Fruit fly (Drosophila melanogaster) whole organism: Measurements from ENCODE around the gene CG15043.

Experiments used
- CG8478 ChIP-seq: fragments of >200 bp; optimal IDR thresholded peaks from 2 replicates; lab custom pipeline; 2018; ENCODE audit warnings: inconsistent platforms
- Dll ChIP-seq: fragments of >200 bp; optimal IDR thresholded peaks from 2 replicates; lab custom pipeline; 2017
- EcR ChIP-seq, 2 experiments: fragments of >200 bp; optimal IDR thresholded peaks; 2 replicates each; lab custom pipeline; 2017; ENCODE audit warnings: missing biosample characterization in 2 of 2, missing genetic modification characterization in 2 of 2, missing genetic modification reagents in 2 of 2
- pan ChIP-seq: fragments of >200 bp; optimal IDR thresholded peaks from 2 replicates; lab custom pipeline; 2017
- psq ChIP-seq: fragments of >200 bp; optimal IDR thresholded peaks from 2 replicates; lab custom pipeline; 2017
- usp ChIP-seq: fragments of >200 bp; optimal IDR thresholded peaks from 2 replicates; lab custom pipeline; 2017; ENCODE audit warnings: missing biosample characterization, missing genetic modification characterization, mixed read lengths

The CG15043 gene

DNA sequence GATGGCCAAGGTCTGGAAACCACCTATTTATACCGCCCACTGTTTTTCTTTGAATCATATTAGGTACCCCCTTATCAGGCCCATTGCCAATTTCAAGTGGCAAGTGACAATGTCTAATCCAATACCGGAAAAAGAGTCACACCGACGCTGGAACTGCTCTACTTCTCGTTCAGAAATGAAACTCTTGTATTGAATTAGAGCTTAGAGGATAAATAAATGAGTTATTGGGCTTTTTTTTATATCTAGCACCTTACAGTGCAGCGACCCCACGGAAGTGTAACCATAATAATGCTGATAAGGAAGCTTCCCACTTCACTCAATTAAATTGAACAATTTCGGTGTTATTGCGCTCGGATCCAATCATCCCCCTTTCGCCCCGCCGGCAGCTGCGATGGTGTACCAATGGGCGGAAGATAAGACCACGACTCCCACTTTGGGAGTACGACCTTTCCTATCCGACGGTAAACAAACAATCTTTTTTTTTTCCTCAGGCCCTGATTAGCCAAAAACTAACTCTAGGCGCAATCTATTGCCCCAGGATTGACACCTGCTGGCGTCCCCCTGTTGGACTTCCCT, at the start of gene CG15043:
TSS of gene CG15043 (minus strand) at position 4 of the 576 bp plus-strand sequence.
- no peak for TF ChIP-seq Dll (lab: Kevin White, UChicago)
- no peak for TF ChIP-seq psq

DNA sequence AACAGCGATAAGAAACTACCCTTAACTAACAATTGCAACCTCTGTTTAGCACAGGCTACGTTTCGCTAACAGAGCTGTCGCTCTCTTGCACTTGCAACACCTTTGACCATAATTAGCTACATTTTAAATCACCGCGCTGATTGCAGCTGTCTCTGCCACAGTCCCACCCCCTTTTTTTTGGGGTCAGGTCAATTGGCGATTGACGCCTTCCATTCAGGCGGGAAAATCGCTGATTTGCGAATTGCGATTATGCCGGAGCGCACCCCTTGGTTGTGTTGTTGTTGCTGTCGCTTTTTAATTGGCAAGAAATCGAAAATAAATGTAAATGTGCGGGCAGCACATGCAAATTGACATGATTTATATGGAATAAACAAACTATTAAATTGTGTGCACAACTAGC, 49.4 kb upstream of the CG15043 start:
- no peak for TF ChIP-seq Dll (lab: Kevin White, UChicago)
- TF ChIP-seq CG8478: no peak
- no peak for TF ChIP-seq psq
- TF ChIP-seq pan (lab: Kevin White, UChicago): no peak
- TF ChIP-seq usp (GFP tag; lab: Kevin White, UChicago): no peak
- no peak for TF ChIP-seq EcR (GFP tag; optimal IDR thresholded peaks at IDR 0.05; lab: Kevin White, UChicago)

DNA sequence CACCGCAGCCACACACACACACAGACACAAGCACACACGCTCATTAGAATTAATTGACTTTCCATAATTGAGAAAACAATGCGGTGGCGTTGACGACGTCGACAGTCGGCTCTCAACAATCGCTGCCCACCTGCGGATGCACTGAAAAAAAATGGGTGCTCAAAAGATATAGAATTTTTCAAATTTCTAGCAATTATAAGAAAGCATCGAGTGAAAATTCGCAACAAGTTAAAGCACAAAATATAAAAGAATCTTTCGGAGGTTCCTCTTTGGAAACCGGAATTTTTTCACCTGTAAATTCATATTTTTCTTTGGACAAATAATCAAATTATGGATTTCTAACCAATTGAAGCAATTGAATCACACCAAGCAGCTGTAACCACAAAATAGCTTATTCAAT, 47.9 kb upstream of the CG15043 start:
- TF ChIP-seq EcR (GFP tag; optimal IDR thresholded peaks at IDR 0.05; lab: Kevin White, UChicago) (no peak), pan (lab: Kevin White, UChicago) (no peak), Dll (lab: Kevin White, UChicago) (no peak), usp (GFP tag; lab: Kevin White, UChicago) (no peak), psq (no peak), CG8478 (no peak)

DNA sequence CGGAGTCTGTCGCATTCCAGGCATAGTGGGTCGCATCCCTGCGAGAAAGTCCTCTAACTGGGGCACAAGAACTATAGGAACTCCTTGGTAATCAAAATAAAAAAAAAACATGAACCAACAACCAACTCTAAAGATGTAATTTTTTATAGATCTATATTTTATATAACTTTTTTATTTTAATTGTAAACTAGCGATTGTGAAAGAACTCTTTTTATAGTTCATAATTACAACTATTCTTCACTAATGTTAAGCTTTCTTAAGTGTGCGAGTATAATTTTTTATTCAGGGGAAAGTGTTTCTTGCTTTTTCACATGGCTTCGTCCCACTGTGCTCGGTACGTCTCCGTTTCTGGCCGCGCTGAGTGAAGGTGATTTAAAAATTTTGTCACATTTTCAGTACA, 46.3 kb upstream of the CG15043 start:
- TF ChIP-seq usp (GFP tag; lab: Kevin White, UChicago): no peak
- no peak for TF ChIP-seq CG8478
- no peak for TF ChIP-seq Dll (lab: Kevin White, UChicago)
- no peak for TF ChIP-seq EcR (GFP tag; optimal IDR thresholded peaks at IDR 0.05; lab: Kevin White, UChicago)
- no peak for TF ChIP-seq pan (lab: Kevin White, UChicago)
- no peak for TF ChIP-seq psq

DNA sequence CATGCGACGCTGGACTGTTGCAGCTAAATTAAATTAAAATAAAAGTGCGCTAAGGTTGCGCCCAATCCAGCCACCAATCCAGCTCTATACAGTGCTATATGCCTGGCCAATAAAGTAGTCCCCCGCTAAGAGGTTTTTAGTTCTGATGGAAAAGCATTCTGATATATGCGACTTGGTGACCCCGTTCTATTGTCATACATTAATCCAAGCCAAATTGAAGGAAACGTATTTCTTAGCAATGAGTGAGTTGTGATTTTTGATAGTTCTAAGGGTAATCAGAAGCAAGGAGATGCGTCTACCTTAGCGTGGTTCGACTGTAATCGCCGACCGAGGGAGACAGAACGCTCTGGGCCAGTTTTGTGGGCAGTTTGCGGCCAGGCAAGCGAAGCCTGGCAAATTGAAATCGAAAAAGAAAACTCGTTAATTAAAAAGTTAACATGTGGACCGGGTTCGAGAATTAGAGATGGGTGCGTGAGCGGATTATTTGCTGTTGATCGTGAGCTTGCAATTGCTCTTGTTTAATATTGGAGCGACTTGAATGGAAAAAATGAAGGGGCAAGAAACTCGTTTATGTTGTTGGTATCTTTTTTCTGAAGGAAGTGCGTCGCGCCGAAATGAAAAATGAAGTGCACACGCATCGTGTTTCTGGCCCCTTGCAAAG, 44.4 kb upstream of the CG15043 start:
- TF ChIP-seq psq: no peak
- no peak for TF ChIP-seq usp (GFP tag; lab: Kevin White, UChicago)
- TF ChIP-seq CG8478: no peak
- TF ChIP-seq Dll (lab: Kevin White, UChicago): no peak
- TF ChIP-seq EcR (GFP tag; optimal IDR thresholded peaks at IDR 0.05; lab: Kevin White, UChicago): no peak

DNA sequence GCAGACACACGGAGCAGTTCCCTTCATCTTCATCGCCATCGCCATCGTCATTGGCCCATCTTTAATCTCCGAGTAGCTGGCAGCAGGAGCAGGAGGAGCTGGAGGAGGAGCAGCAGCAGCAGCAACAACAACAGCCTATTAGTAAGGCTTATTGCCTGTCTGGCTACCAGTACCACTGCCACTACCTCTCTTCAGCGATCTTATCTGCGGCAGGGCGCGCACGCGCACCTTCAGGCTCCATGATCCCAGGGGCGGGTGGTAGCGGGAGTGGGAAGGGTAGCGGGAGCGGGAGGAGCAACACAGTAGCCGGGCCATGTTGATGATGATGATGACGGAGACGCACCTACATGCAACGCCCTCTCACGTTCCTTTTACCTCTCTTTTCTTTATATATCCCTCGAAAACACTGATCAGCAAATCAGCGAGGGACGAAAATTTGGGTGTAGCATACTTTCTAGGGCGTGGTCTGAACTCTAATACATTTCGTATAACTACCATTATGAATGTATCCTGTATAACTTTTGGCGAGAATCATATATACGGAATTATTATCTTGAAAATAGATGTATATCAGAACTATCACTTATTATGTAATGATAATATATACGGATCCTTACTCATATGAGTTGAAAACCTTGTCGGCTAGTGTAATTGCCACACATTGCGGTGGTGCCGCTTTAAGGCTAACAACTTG, 43.2 kb upstream of the CG15043 start:
- TF ChIP-seq pan (lab: Kevin White, UChicago) (no peak), EcR (GFP tag; optimal IDR thresholded peaks at IDR 0.05; lab: Kevin White, UChicago) (no peak), usp (GFP tag; lab: Kevin White, UChicago) (no peak), psq (no peak), CG8478 (no peak), Dll (lab: Kevin White, UChicago) (no peak)

DNA sequence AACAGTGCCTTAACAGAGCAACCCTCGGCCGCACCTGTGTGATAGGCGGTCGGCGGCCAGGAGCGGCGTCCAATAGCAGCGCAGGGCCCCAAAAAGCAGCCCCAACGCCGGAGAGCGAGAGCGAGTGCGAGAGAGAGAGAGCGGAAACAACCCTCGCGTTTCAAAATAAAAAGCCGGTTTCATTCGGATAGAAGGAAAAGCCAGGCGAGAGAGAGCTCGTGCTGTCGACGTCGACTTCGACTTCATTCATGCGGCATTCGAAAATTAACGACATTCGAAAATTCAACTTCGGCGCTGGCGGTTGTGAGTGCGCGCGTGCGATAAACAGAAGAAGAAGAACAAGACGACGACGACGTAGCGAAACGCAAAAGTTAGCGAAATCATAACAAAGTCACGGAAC, 40.4 kb upstream of the CG15043 start:
- TF ChIP-seq Dll (lab: Kevin White, UChicago) (peak; percentile 80), pan (lab: Kevin White, UChicago) (no peak)

DNA sequence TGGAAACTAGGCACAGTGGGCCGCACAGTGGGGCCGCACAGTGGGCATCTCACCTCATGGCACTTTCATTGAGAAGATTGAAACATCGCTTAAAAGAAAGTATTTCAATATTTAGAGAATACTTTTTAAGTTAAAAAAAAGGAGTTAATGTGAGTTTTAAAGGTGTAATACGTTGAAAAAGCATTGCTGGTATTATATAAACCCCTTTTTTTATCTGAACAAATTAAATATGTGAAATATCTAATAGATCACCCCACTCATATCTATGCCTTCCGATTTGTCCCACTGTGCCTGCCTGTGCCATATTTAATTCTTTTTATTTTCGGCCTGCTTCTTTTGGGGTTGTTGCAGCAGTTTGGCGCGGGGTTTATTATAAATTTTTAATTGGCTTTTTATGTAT, 39.3 kb upstream of the CG15043 start:
- no peak for TF ChIP-seq pan (lab: Kevin White, UChicago)
- no peak for TF ChIP-seq psq
- TF ChIP-seq usp (GFP tag; lab: Kevin White, UChicago): no peak
- TF ChIP-seq Dll (lab: Kevin White, UChicago): no peak
- no peak for TF ChIP-seq CG8478
- no peak for TF ChIP-seq EcR (GFP tag; optimal IDR thresholded peaks at IDR 0.05; lab: Kevin White, UChicago)

DNA sequence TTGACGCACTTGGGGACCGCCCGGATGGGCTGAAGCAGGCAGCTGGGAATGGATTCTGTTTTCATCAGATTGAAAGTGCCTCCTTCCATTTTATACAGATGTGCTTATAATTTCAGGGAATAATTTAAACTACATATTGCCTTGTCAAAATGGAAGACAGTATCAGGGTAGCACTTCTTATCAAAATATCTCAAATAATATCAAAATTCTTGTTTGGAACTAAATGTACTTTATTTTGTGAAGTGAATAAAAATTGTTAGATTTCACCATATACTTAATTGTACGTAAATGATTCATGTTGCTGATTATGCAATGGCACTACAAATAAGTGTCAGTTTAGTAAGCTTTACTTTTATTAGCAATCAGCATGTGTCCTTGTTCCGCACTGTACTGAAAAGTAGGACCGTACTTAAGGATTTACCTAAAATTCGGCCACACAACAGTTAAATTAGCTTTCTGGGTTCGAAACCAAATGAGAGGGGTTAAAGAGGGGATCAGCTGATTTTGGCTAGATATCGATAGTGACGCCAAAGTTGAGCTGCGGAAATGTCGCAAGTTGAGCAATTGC, 34.3 kb upstream of the CG15043 start, which contains the start of the genes CG15042 and CG15047:
TSS of gene CG15042 (minus strand) at position 101 of the 568 bp plus-strand sequence.
TSS of gene CG15047 (plus strand) at position 518 of the 568 bp plus-strand sequence.
- TF ChIP-seq EcR (GFP tag; optimal IDR thresholded peaks at IDR 0.05; lab: Kevin White, UChicago) (no peak), Dll (lab: Kevin White, UChicago) (no peak), pan (lab: Kevin White, UChicago) (no peak), CG8478 (no peak), psq (no peak), usp (GFP tag; lab: Kevin White, UChicago) (no peak)

DNA sequence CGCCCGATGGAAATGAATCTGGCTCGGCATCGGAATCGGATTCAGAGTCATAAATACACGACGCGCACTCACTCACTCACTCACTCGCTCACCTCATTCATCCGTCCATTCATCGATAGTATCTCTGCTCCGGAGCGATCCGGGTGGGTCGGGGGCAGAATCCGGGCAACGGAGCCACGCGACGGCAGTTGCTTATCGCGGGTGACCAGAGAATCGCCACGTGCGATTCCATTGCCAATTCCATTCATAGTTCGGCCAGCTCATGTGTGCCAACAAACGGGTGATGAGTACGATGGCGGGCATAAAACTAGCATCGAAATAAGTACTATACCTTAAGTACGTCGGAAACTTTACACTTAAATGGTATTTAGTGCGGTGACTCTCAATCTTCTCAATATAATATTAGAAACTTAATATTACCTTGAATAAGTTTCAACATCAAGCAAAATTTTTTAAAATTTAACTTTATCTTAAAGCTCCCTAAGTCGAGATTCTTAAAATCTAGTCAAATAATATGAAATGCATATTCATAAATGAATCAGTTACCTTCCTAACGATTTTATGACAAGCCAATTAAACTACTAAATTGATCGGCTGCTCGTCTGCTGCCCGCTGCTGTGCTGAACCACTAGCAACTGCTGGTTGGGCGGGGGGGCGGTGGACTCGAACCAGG, 30.8 kb upstream of the CG15043 start:
- no peak for TF ChIP-seq Dll (lab: Kevin White, UChicago)
- TF ChIP-seq pan (lab: Kevin White, UChicago): no peak
- TF ChIP-seq psq: no peak
- TF ChIP-seq EcR (GFP tag; optimal IDR thresholded peaks at IDR 0.05; lab: Kevin White, UChicago): no peak
- no peak for TF ChIP-seq usp (GFP tag; lab: Kevin White, UChicago)
- no peak for TF ChIP-seq CG8478

DNA sequence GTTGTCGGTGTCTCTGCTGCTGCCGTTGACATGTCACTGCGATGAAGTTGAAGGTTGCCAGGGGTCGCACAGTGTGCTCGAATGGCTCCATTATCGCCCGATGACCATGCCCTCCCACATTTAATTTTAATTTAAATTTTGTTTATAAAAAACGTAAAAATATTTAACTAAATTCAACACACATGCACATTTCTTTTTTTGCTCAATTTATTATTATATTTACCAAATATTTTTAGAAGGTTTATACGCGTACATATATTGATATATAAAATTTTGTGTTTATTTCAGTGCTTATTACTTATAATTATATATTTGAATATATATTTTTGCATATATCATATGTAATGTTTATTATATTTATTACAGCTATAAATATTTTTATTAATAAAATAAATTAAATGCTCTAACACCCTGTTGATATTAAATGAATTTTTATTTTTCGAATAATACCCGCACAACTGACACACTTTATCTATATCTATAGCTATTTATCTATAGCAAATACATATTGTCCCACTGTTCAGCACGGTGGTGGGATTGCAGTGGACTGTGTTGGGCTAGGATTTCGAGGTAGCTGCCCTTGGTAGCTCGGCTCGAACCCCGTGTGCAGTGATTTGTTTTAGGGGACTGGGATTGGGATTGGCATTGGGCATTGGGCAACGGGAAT, 29.3 kb upstream of the CG15043 start:
- no peak for TF ChIP-seq usp (GFP tag; lab: Kevin White, UChicago)
- no peak for TF ChIP-seq psq
- no peak for TF ChIP-seq pan (lab: Kevin White, UChicago)
- TF ChIP-seq CG8478: no peak
- no peak for TF ChIP-seq EcR (GFP tag; optimal IDR thresholded peaks at IDR 0.05; lab: Kevin White, UChicago)
- no peak for TF ChIP-seq Dll (lab: Kevin White, UChicago)
